Worm (Caenorhabditis elegans) whole organism, midembryonic: ENCODE results near the gene C16C8.12.

ENCODE experiments used
- cog-1 ChIP-seq: sonication (generic microtip); optimal IDR thresholded peaks from 2 replicates; lab custom pipeline; 2016; ENCODE audit warnings: missing genetic modification characterization, missing compliant biosample characterization
- med-1 ChIP-seq: sonication (generic microtip); optimal IDR thresholded peaks from 2 replicates; lab custom pipeline; 2017; ENCODE audit warnings: missing genetic modification characterization, mild to moderate bottlenecking, missing compliant biosample characterization, antibody characterized with exemption, missing genetic modification reagents; ENCODE audit not compliant: insufficient read depth
- tab-1 ChIP-seq: fragments of 200-800 bp; sonication (Bioruptor generic); IDR thresholded peaks from 2 replicates; pipeline ENCODE4 v1.3.6; 2022; ENCODE audit warnings: missing genetic modification characterization, missing compliant biosample characterization

ce11 chrII:3436412-3436811 lies 16.1 kb upstream of the C16C8.12 start, which contains the start of gene skpo-2:
- TF ChIP-seq cog-1 (no peak), med-1 (GFP tag; lab: Kevin White, UChicago) (no peak), tab-1 (GFP tag; lab: Robert Waterston, UW) (no peak)
